Worm (Caenorhabditis elegans): Measurements from ENCODE around the gene srm-1.
"Not testable (repeated sequence)": the region's sequence is repeated elsewhere in the genome, so short reads cannot be mapped to it uniquely, and the experiment has no call there.

The srm-1 gene

DNA sequence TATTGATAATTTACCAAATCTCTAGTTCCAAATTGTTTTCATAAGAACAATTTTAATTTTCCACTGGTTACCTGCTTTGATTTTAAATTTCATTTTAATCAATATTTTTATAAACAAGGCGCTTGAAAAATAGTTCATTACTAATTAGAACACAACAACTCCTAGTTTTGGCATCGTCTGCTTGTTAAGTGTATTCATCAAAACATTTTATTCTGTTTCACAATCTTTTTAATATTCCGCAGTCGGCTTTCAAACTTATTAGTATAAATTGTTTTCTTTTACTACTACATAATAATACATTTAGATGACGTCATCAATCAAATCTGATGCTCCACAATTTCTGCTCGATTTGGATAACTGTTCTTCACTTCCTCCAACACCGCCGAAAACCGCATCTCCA, 9.9 kb upstream of the srm-1 start, which contains the start of gene pes-1:
Gene pes-1, plus strand, starts transcription at position 301 of the 400 bp plus-strand sequence.
- TF ChIP-seq hnd-1 (tag; optimal IDR thresholded peaks at IDR 0.05) = no peak
- no peak for TF ChIP-seq tra-4 (tag; optimal IDR thresholded peaks at IDR 0.05)
- no peak for TF ChIP-seq tbx-11 (GFP tag; IDR thresholded peaks at IDR 0.05)
- no peak for TF ChIP-seq B0310.2 (tag; optimal IDR thresholded peaks at IDR 0.05)
- TF ChIP-seq ets-7 (tag; optimal IDR thresholded peaks at IDR 0.05) = no peak
- no peak for TF ChIP-seq aly-1 (tag; optimal IDR thresholded peaks at IDR 0.05)
- TF ChIP-seq ceh-13 (GFP tag; optimal IDR thresholded peaks at IDR 0.05) = no peak
- TF ChIP-seq pes-1 (GFP tag; IDR thresholded peaks at IDR 0.05) = no peak
- no peak for TF ChIP-seq ama-1 (optimal IDR thresholded peaks at IDR 0.05)
- no peak for TF ChIP-seq hmg-4 (GFP tag; optimal IDR thresholded peaks at IDR 0.05)
- no peak for TF ChIP-seq F13C5.2 (tag; optimal IDR thresholded peaks at IDR 0.05)
- no peak for TF ChIP-seq scrt-1 (GFP tag; IDR thresholded peaks at IDR 0.05)

DNA sequence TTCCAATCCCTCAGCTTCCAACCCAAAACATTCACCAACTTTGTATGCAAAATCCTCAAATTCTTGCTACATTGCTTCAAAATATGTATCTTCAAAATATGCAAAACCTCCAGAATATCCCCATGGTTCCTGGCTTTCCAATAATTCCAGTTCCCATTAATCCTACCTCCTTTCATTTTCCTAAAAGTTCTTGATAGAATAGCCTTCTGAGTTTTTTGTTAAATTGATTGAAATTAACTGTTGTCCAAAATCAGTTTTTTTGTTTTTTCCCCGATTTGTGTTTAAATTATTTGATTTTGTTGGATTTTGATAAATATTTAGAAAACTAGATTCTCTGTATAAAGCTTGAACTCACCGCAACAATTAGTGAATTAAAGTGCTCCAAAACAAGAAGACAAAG, 7.2 kb upstream of the srm-1 start:
- TF ChIP-seq tra-4 (tag; optimal IDR thresholded peaks at IDR 0.05) (no peak), ceh-13 (GFP tag; optimal IDR thresholded peaks at IDR 0.05) (no peak)

DNA sequence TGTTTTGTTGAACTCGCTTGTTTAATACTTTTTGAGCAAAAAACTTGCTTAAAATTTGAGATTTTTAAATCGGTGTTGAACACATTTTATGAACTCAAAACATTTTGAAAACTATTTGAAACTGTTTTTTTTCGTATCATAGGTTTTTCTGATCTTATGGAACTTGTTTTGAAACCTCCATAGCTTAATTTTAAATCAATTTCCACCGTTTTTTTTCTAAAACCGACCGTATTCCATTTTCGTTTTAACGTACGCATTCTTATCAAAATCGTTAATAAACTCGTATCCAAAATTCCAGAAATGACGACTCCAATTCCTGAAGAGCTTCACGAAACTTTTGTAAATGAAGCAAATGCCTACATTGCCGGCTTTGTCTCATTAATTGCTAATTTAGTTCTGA, 4.0 kb upstream of the srm-1 start, which contains the start of gene srm-2:
Gene srm-2, plus strand, starts transcription at position 301 of the 400 bp plus-strand sequence.
- no peak for TF ChIP-seq ets-7 (tag; optimal IDR thresholded peaks at IDR 0.05)
- TF ChIP-seq scrt-1 (GFP tag; IDR thresholded peaks at IDR 0.05) = no peak
- TF ChIP-seq tbx-11 (GFP tag; IDR thresholded peaks at IDR 0.05) = no peak
- TF ChIP-seq pes-1 (GFP tag; IDR thresholded peaks at IDR 0.05) = no peak
- TF ChIP-seq ceh-13 (GFP tag; optimal IDR thresholded peaks at IDR 0.05) = no peak
- TF ChIP-seq aly-1 (tag; optimal IDR thresholded peaks at IDR 0.05) = no peak
- TF ChIP-seq F13C5.2 (tag; optimal IDR thresholded peaks at IDR 0.05) = no peak
- TF ChIP-seq ama-1 (optimal IDR thresholded peaks at IDR 0.05) = no peak
- no peak for TF ChIP-seq tbx-37 (GFP tag; conservative IDR thresholded peaks at IDR 0.05)
- no peak for TF ChIP-seq flt-1 (GFP tag; IDR thresholded peaks at IDR 0.05)
- TF ChIP-seq sea-1 (GFP tag; conservative IDR thresholded peaks at IDR 0.05) = no peak
- TF ChIP-seq tra-4 (tag; optimal IDR thresholded peaks at IDR 0.05) = no peak
- no peak for TF ChIP-seq hmbx-1 (tag; optimal IDR thresholded peaks at IDR 0.05)
- TF ChIP-seq hmg-4 (GFP tag; optimal IDR thresholded peaks at IDR 0.05) = no peak
- no peak for TF ChIP-seq B0310.2 (tag; optimal IDR thresholded peaks at IDR 0.05)
- TF ChIP-seq ceh-36 (tag; optimal IDR thresholded peaks at IDR 0.05) = no peak
- TF ChIP-seq hnd-1 (tag; optimal IDR thresholded peaks at IDR 0.05) = no peak

DNA sequence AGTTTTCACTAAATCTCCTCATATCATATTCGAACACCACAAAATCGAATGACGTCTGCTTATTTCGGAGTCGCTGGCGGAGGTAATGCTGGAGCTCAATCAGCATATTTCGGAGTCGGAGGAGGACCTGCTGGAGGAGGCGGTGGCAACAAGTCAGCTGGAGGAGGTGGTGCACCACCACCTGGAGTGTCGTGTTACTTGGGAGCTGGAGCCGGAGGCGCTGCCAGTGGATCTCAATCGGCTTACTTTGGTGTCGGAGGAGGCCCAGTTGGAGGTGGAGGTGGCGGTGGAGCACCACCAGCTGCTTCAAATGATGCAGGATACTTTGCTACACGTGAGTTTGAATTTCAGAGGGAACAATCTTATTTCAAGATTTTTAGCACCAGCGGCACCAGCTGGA, 4.1 kb downstream of the srm-1 start, which contains the start of gene ssq-4:
Gene ssq-4, plus strand, starts transcription at position 19 of the 400 bp plus-strand sequence.
- TF ChIP-seq sea-1 (GFP tag; conservative IDR thresholded peaks at IDR 0.05); ceh-13 (GFP tag; optimal IDR thresholded peaks at IDR 0.05); aly-1 (tag; optimal IDR thresholded peaks at IDR 0.05): not testable (repeated sequence)

DNA sequence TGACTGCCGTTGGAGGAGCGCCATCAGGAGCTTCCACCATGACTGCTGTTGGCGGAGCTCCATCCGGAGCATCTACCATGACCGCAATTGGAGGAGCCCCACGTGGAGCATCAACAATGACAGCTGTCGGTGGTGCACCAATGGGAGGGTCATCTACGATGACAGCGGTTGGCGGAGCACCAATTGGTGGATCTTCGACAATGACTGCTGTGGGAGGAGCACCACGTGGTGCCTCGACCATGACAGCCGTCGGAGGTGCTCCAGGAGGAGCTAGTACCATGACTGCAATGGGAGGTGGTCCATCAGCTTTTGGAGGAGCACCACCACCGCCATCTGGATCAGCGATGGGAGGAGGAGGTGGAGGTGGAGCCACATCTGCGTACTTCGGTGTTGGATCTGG, 4.7 kb downstream of the srm-1 start, which contains the start of gene T28H11.7:
Gene T28H11.7, minus strand, starts transcription at position 101 of the 400 bp plus-strand sequence.
- TF ChIP-seq ets-7 (tag; optimal IDR thresholded peaks at IDR 0.05); hmbx-1 (tag; optimal IDR thresholded peaks at IDR 0.05); hmg-4 (GFP tag; optimal IDR thresholded peaks at IDR 0.05): not testable (repeated sequence)

DNA sequence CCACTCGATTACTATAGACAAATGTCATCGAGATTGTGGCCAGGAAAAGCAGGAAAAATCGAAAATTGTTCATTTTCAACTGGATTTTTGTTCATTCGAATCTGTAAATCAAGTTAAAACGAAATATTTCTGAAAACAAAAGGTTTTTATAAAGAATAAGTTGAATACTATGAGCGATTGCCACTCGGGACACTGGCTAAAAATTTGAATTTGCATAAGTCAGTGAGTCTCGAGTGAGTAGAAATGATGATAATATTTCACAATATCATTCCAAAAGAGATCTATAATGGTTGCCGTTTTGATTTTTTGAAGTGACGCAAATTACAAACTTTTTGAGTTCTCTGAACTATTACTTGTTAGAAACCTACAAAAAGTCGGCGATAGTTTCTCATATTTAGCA, 8.2 kb downstream of the srm-1 start, which contains the start of gene T28H11.8:
Gene T28H11.8, minus strand, starts transcription at position 101 of the 400 bp plus-strand sequence.
- TF ChIP-seq sea-1 (GFP tag; conservative IDR thresholded peaks at IDR 0.05) (no peak), hmbx-1 (tag; optimal IDR thresholded peaks at IDR 0.05) (no peak), aly-1 (tag; optimal IDR thresholded peaks at IDR 0.05) (no peak)

DNA sequence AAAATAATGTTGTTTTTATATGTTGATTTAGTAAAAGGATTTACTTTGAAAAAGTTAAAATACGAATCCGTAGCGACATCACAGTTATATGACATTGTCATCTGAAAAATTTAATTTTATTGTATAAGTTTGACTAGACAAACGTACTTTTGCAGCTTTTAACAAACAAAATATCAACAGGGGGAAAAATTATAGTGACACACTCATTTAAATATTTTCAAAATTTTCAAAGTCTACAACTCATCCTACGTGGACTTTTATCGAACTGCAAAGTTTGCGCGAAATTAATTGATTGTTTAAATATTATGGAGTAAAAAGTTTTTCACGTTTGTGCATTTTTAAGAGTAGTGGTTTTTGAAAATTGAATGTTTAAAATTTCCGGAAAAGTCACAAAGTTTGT, 13.3 kb downstream of the srm-1 start, which contains the start of gene C09B9.85:
Gene C09B9.85, minus strand, starts transcription at position 101 of the 400 bp plus-strand sequence.
- TF ChIP-seq ets-7 (tag; optimal IDR thresholded peaks at IDR 0.05) (no peak), flt-1 (GFP tag; IDR thresholded peaks at IDR 0.05) (no peak), F13C5.2 (tag; optimal IDR thresholded peaks at IDR 0.05) (no peak), tbx-11 (GFP tag; IDR thresholded peaks at IDR 0.05) (no peak), pes-1 (GFP tag; IDR thresholded peaks at IDR 0.05) (no peak), hmg-4 (GFP tag; optimal IDR thresholded peaks at IDR 0.05) (no peak), hnd-1 (tag; optimal IDR thresholded peaks at IDR 0.05) (no peak), ama-1 (optimal IDR thresholded peaks at IDR 0.05) (no peak), tra-4 (tag; optimal IDR thresholded peaks at IDR 0.05) (no peak), hmbx-1 (tag; optimal IDR thresholded peaks at IDR 0.05) (no peak), B0310.2 (tag; optimal IDR thresholded peaks at IDR 0.05) (no peak)

DNA sequence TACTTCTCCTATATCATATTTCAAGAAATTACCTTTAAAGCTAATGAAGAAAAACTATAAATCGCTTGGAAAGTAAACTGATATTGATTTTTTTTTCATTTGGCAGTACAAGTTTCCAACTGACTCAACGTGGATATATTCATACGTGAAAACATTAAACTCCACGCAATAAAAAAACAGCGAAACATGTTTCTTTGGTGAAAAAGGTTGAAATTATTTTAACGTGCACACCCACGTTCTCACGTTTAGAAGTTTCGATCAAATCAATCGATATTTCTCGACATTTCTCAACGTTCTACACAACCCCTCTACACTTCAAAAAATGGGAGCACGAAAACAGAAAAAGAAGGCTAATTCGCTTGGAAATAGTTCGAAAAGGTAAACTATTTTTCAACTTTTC, 16.6 kb downstream of the srm-1 start, which contains the start of the genes best-6 and C09B9.2:
Gene best-6, minus strand, starts transcription at position 101 of the 400 bp plus-strand sequence.
Gene C09B9.2, plus strand, starts transcription at position 314 of the 400 bp plus-strand sequence.
- TF ChIP-seq ceh-13 (GFP tag; optimal IDR thresholded peaks at IDR 0.05) = no peak
- no peak for TF ChIP-seq scrt-1 (GFP tag; IDR thresholded peaks at IDR 0.05)
- no peak for TF ChIP-seq pes-1 (GFP tag; IDR thresholded peaks at IDR 0.05)
- TF ChIP-seq ets-7 (tag; optimal IDR thresholded peaks at IDR 0.05) = no peak
- no peak for TF ChIP-seq flt-1 (GFP tag; IDR thresholded peaks at IDR 0.05)
- no peak for TF ChIP-seq B0310.2 (tag; optimal IDR thresholded peaks at IDR 0.05)

DNA sequence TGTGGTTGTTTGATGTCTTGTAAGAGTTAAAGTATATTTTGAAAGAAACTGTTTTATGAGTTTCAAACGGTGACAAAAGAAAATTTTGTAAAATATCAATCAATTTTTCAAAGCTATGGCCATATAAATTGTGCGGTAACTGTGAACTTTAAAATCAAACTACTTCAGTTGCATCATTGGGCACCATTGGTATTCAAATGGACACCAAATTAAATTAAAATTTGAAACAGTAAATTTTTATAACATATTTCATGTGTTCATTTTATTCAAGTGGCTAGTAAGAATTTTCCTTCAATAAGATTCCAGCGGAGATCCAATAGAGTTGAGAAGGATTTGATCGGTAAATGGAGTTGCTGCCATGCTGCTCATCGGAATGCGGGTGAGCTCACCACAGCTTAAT, 19.0 kb downstream of the srm-1 start:
- no peak for TF ChIP-seq tra-4 (tag; optimal IDR thresholded peaks at IDR 0.05)
- TF ChIP-seq ets-7 (tag; optimal IDR thresholded peaks at IDR 0.05) = no peak
- no peak for TF ChIP-seq scrt-1 (GFP tag; IDR thresholded peaks at IDR 0.05)
- no peak for TF ChIP-seq aly-1 (tag; optimal IDR thresholded peaks at IDR 0.05)
- no peak for TF ChIP-seq pes-1 (GFP tag; IDR thresholded peaks at IDR 0.05)
- TF ChIP-seq B0310.2 (tag; optimal IDR thresholded peaks at IDR 0.05) = no peak
- TF ChIP-seq hmbx-1 (tag; optimal IDR thresholded peaks at IDR 0.05) = no peak
- no peak for TF ChIP-seq ceh-36 (tag; optimal IDR thresholded peaks at IDR 0.05)
- TF ChIP-seq flt-1 (GFP tag; IDR thresholded peaks at IDR 0.05) = no peak
